Fruit fly (Drosophila melanogaster) S2 (cell line): ENCODE measurements around the gene Orp8.

ENCODE experiments used
- CG8478 ChIP-seq: fragments of >200 bp; optimal IDR thresholded peaks from 2 replicates; lab custom pipeline; 2018
- CTCF ChIP-seq, 2 experiments: fragments of >200 bp; optimal IDR thresholded peaks; 2 replicates each; lab custom pipeline; 2018

dm6 chr3R:20274521-20275294 lies 34.4 kb upstream of the Orp8 start:
- TF ChIP-seq CG8478 (lab: Kevin White, UChicago) (no peak), CTCF (optimal IDR thresholded peaks at IDR 0.05; lab: Kevin White, UChicago) (no peak)
